Worm (Caenorhabditis elegans): Measurements from ENCODE around the gene Y41D4B.11.

ce11 chrIV:1595802-1596201 is 9.7 kb upstream of the Y41D4B.11 start, which contains the start of gene npp-8:
- TF ChIP-seq dao-5 (tag; optimal IDR thresholded peaks at IDR 0.05): no peak
- TF ChIP-seq W03F9.2 (tag; optimal IDR thresholded peaks at IDR 0.05): peak; percentile 88

Measured in whole organism, L4/young adult.